Worm (Caenorhabditis elegans): Measurements from ENCODE around the gene tasp-1.

ce11 chrIII:10794049-10794448, 34.9 kb downstream of the tasp-1 start, which contains the start of gene clec-163:
- no peak for TF ChIP-seq him-1 (tag; optimal IDR thresholded peaks at IDR 0.05)
- no peak for TF ChIP-seq dao-5 (tag; optimal IDR thresholded peaks at IDR 0.05)

All from whole organism, L4/young adult.